Fruit fly (Drosophila melanogaster) whole organism, prepupa: Measurements from ENCODE around the gene Trs20.
A peak's percentile ranks its signal among the peaks of the same experiment; 100 is the strongest.

Experiments used
- Blimp-1 ChIP-seq: fragments of 200-800 bp; sonication (Bioruptor generic); optimal IDR thresholded peaks from 3 replicates; lab custom pipeline; 2017; ENCODE audit warnings: missing biosample characterization, missing genetic modification characterization, mild to moderate bottlenecking, moderate library complexity, missing genetic modification reagents
- CG10669 ChIP-seq: fragments of 200-800 bp; sonication (Bioruptor generic); optimal IDR thresholded peaks from 3 replicates; lab custom pipeline; 2018; ENCODE audit warnings: missing biosample characterization, mild to moderate bottlenecking, missing genetic modification characterization, moderate library complexity
- CG11294 ChIP-seq: fragments of 200-800 bp; sonication (Bioruptor generic); IDR thresholded peaks from 2 replicates; pipeline ENCODE4 v1.3.6; 2022; ENCODE audit warnings: missing biosample characterization, missing genetic modification characterization
- CG11762 ChIP-seq: fragments of 200-800 bp; sonication (Bioruptor generic); optimal IDR thresholded peaks from 3 replicates; lab custom pipeline; 2016; ENCODE audit warnings: missing biosample characterization, missing genetic modification characterization; ENCODE audit not compliant: insufficient read depth
- CG11902 ChIP-seq: fragments of 200-800 bp; sonication (Bioruptor generic); optimal IDR thresholded peaks from 3 replicates; lab custom pipeline; 2016; ENCODE audit warnings: missing biosample characterization, missing genetic modification characterization
- CG1621 ChIP-seq: fragments of 200-800 bp; sonication (Bioruptor generic); optimal IDR thresholded peaks from 3 replicates; lab custom pipeline; 2018; ENCODE audit warnings: missing biosample characterization, mild to moderate bottlenecking, missing genetic modification characterization
- CG16779 ChIP-seq: fragments of 200-800 bp; sonication (Bioruptor generic); optimal IDR thresholded peaks from 3 replicates; lab custom pipeline; 2017; ENCODE audit warnings: missing biosample characterization, mild to moderate bottlenecking, missing genetic modification characterization
- CG3032 ChIP-seq: fragments of 200-800 bp; optimal IDR thresholded peaks from 2 replicates; lab custom pipeline; 2019; ENCODE audit warnings: missing biosample characterization, mild to moderate bottlenecking, missing genetic modification characterization, moderate library complexity
- CG31627 ChIP-seq: fragments of 200-800 bp; sonication (Bioruptor generic); optimal IDR thresholded peaks from 3 replicates; lab custom pipeline; 2016; ENCODE audit warnings: missing biosample characterization, missing genetic modification characterization
- CG32006 ChIP-seq: fragments of 200-800 bp; sonication (Bioruptor generic); optimal IDR thresholded peaks from 3 replicates; lab custom pipeline; 2017; ENCODE audit warnings: missing biosample characterization, mild to moderate bottlenecking, missing genetic modification characterization
- CG34406 ChIP-seq: fragments of 200-800 bp; sonication (Bioruptor generic); optimal IDR thresholded peaks from 3 replicates; lab custom pipeline; 2016; ENCODE audit warnings: missing biosample characterization, missing genetic modification characterization
- CG3919 ChIP-seq: fragments of 200-800 bp; sonication (Bioruptor generic); optimal IDR thresholded peaks from 3 replicates; lab custom pipeline; 2016; ENCODE audit warnings: missing biosample characterization, missing genetic modification characterization
- CG4318 ChIP-seq: fragments of 200-800 bp; sonication (Bioruptor generic); optimal IDR thresholded peaks from 3 replicates; lab custom pipeline; 2017; ENCODE audit warnings: missing biosample characterization, mild to moderate bottlenecking, missing genetic modification characterization
- CG6163 ChIP-seq: fragments of 200-800 bp; sonication (Bioruptor generic); IDR thresholded peaks from 3 replicates; pipeline ENCODE4 v1.3.6; 2022; ENCODE audit warnings: missing biosample characterization, missing genetic modification characterization
- CG6792 ChIP-seq: fragments of 200-800 bp; sonication (Bioruptor generic); optimal IDR thresholded peaks from 3 replicates; lab custom pipeline; 2016; ENCODE audit warnings: missing biosample characterization, missing genetic modification characterization
- CG6854 ChIP-seq: fragments of 200-800 bp; sonication (Bioruptor generic); optimal IDR thresholded peaks from 2 replicates; lab custom pipeline; 2017; ENCODE audit warnings: missing biosample characterization, mild to moderate bottlenecking, missing genetic modification characterization
- CG7368 ChIP-seq: fragments of 200-800 bp; sonication (Bioruptor generic); optimal IDR thresholded peaks from 3 replicates; lab custom pipeline; 2016; ENCODE audit warnings: missing biosample characterization, missing genetic modification characterization
- CG8319 ChIP-seq: fragments of 200-800 bp; sonication (Bioruptor generic); optimal IDR thresholded peaks from 3 replicates; lab custom pipeline; 2016; ENCODE audit warnings: missing biosample characterization, missing genetic modification characterization
- CG8632 ChIP-seq: fragments of 200-800 bp; sonication (Bioruptor generic); optimal IDR thresholded peaks from 3 replicates; lab custom pipeline; 2016; ENCODE audit warnings: missing biosample characterization, missing genetic modification characterization
- CG9139 ChIP-seq: fragments of 200-800 bp; sonication (Bioruptor generic); optimal IDR thresholded peaks from 3 replicates; lab custom pipeline; 2017; ENCODE audit warnings: missing biosample characterization, mild to moderate bottlenecking, missing genetic modification characterization
- Eip75B ChIP-seq: fragments of 200-800 bp; sonication (Bioruptor generic); optimal IDR thresholded peaks from 3 replicates; lab custom pipeline; 2016; ENCODE audit warnings: missing biosample characterization, missing genetic modification characterization
- Eip78C ChIP-seq: fragments of 200-800 bp; sonication (Bioruptor generic); peaks from one replicate; lab custom pipeline; 2016; ENCODE audit warnings: missing biosample characterization, missing genetic modification characterization
- Eip93F ChIP-seq: fragments of 200-800 bp; sonication (Bioruptor generic); optimal IDR thresholded peaks from 2 replicates; lab custom pipeline; 2016; ENCODE audit warnings: missing biosample characterization, mild to moderate bottlenecking, missing genetic modification characterization
- Ets21C ChIP-seq: fragments of 200-800 bp; sonication (Bioruptor generic); optimal IDR thresholded peaks from 3 replicates; lab custom pipeline; 2016; ENCODE audit warnings: missing biosample characterization, missing genetic modification characterization
- Ets96B ChIP-seq: fragments of 200-800 bp; optimal IDR thresholded peaks from 2 replicates; lab custom pipeline; 2019; ENCODE audit warnings: missing biosample characterization, mild to moderate bottlenecking, missing genetic modification characterization, moderate library complexity
- Hr4 ChIP-seq: fragments of 200-800 bp; sonication (Bioruptor generic); optimal IDR thresholded peaks from 3 replicates; lab custom pipeline; 2016; ENCODE audit warnings: missing biosample characterization, missing genetic modification characterization
- Met ChIP-seq: fragments of 200-800 bp; sonication (Bioruptor generic); optimal IDR thresholded peaks from 3 replicates; lab custom pipeline; 2016; ENCODE audit warnings: missing biosample characterization, missing genetic modification characterization
- Smox ChIP-seq: fragments of 200-800 bp; sonication (Bioruptor generic); optimal IDR thresholded peaks from 3 replicates; lab custom pipeline; 2016; ENCODE audit warnings: missing biosample characterization, missing genetic modification characterization
- Sox102F ChIP-seq: fragments of 200-800 bp; sonication (Bioruptor generic); optimal IDR thresholded peaks from 2 replicates; lab custom pipeline; 2016; ENCODE audit warnings: missing biosample characterization, mild to moderate bottlenecking, missing genetic modification characterization
- Sox14 ChIP-seq: fragments of 200-800 bp; sonication (Bioruptor generic); optimal IDR thresholded peaks from 3 replicates; lab custom pipeline; 2016; ENCODE audit warnings: missing biosample characterization, missing genetic modification characterization
- Sox15 ChIP-seq: fragments of 200-800 bp; sonication (Bioruptor generic); optimal IDR thresholded peaks from 3 replicates; lab custom pipeline; 2016; ENCODE audit warnings: missing biosample characterization, missing genetic modification characterization
- achi ChIP-seq: fragments of 200-800 bp; sonication (Bioruptor generic); optimal IDR thresholded peaks from 3 replicates; lab custom pipeline; 2016; ENCODE audit warnings: missing biosample characterization, missing genetic modification characterization
- acj6 ChIP-seq: fragments of 200-800 bp; sonication (Bioruptor generic); optimal IDR thresholded peaks from 3 replicates; lab custom pipeline; 2016; ENCODE audit warnings: missing biosample characterization, missing genetic modification characterization
- cyc ChIP-seq: fragments of 200-800 bp; sonication (Bioruptor generic); optimal IDR thresholded peaks from 3 replicates; lab custom pipeline; 2016; ENCODE audit warnings: missing biosample characterization, missing genetic modification characterization
- dsx ChIP-seq: fragments of 200-800 bp; optimal IDR thresholded peaks from 3 replicates; lab custom pipeline; 2019; ENCODE audit warnings: missing biosample characterization, mild to moderate bottlenecking, missing genetic modification characterization, moderate library complexity; ENCODE audit not compliant: poor library complexity, severe bottlenecking
- eg ChIP-seq: fragments of 200-800 bp; sonication (Bioruptor generic); IDR thresholded peaks from 3 replicates; pipeline ENCODE4 v1.3.6; 2022; ENCODE audit warnings: missing biosample characterization, missing genetic modification characterization
- fd59A ChIP-seq: fragments of 200-800 bp; sonication (Bioruptor generic); optimal IDR thresholded peaks from 2 replicates; lab custom pipeline; 2017; ENCODE audit warnings: missing biosample characterization, mild to moderate bottlenecking, missing genetic modification characterization, missing genetic modification reagents
- fkh ChIP-seq: fragments of 200-800 bp; sonication (Bioruptor generic); optimal IDR thresholded peaks from 3 replicates; lab custom pipeline; 2017; ENCODE audit warnings: missing biosample characterization, mild to moderate bottlenecking, missing genetic modification characterization, moderate library complexity
- lz ChIP-seq: fragments of 200-800 bp; sonication (Bioruptor generic); optimal IDR thresholded peaks from 3 replicates; lab custom pipeline; 2016; ENCODE audit warnings: missing biosample characterization, missing genetic modification characterization
- net ChIP-seq: fragments of 200-800 bp; sonication (Bioruptor generic); optimal IDR thresholded peaks from 3 replicates; lab custom pipeline; 2016; ENCODE audit warnings: missing biosample characterization, missing genetic modification characterization
- salr ChIP-seq, 2 experiments: fragments of 200-800 bp; sonication (Bioruptor generic); optimal IDR thresholded peaks; 3 replicates each; lab custom pipeline; 2016 to 2018; ENCODE audit warnings: missing biosample characterization in 2 of 2, missing genetic modification characterization in 2 of 2, mild to moderate bottlenecking in 1 of 2
- ss ChIP-seq, 2 experiments: fragments of 200-800 bp; sonication (Bioruptor generic); optimal IDR thresholded peaks; 2 replicates in 1 of 2; 3 replicates in 1 of 2; lab custom pipeline; 2017 to 2018; ENCODE audit warnings: mild to moderate bottlenecking in 2 of 2, missing biosample characterization in 2 of 2, missing genetic modification characterization in 2 of 2, moderate library complexity in 1 of 2
- vri ChIP-seq: fragments of 200-800 bp; sonication (Bioruptor generic); optimal IDR thresholded peaks from 3 replicates; lab custom pipeline; 2016; ENCODE audit warnings: missing biosample characterization, mild to moderate bottlenecking, missing genetic modification characterization

Trs20 gene

DNA sequence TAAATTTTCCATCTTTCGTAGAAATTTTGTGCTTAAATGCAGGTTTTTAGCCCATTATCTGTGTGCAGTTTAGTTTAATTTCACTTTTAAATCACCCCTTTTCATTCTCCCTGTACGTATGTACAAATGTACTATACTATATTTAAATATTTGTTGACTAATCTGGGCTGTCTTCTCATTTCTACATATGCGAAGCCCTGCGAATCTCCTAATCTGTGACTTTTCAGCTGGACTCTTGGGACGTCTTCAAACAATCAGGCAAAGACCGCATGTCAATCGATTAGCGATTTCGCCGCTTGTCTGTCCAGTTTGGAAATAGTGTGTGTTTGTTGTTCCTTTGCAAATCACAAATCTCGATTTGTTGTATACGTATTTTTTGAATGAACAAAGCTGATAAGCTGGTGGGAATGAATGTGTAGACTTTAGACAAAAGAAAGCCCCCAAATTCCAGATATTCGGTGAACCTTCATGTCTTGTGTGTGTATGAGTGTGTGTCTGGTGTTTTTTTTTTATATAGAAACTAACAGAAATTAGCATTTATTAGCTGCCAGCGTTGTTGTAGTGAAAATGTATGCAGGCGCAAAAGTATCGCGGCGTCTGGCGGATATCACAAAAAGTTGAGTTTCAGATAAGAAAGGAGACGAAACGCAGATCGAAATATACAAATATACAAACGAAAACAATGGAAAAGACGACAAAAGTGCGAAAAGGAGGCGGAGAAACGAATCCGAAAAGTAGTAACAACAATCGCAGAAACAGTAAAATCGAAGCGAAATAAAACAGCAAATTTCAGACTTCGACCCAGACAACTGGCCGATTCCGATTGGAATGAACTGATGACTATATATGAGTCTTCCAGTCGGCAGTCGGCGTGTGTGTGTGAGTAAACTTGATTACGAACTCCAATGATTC is 28.0 kb upstream of the Trs20 start (continued):
- TF ChIP-seq Ets96B (no peak), CG8319 (GFP tag; lab: Kevin White, UChicago) (no peak), CG6792 (GFP tag; lab: Kevin White, UChicago) (no peak), acj6 (GFP tag; lab: Kevin White, UChicago) (no peak)

DNA sequence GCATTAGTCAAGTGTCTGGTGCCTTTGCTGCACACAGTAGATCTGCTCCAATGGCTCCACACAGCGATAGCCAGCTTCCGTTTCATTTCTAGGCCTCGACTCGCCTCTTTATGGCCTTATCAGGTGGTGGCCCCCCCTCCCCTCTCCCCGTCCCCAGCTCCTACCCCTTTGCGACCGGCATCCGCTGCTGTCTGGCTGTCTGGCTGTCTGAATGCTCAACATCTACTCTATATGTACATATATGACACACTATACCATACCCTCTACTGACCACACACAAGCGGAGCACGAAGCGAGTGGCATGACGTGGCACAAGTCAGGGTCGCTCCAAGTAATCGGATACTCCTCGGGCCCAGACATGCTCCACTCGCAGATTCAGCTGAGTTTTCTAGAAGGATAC is 26.9 kb upstream of the Trs20 start:
- TF ChIP-seq CG31627 (GFP tag; lab: Kevin White, UChicago): no peak
- TF ChIP-seq salr (GFP tag; optimal IDR thresholded peaks at IDR 0.05; lab: Kevin White, UChicago): peak in 1 of 2 experiments; percentile 5
- peak; percentile 7 to 32 for TF ChIP-seq ss (GFP tag; optimal IDR thresholded peaks at IDR 0.05; lab: Kevin White, UChicago)
- peak; percentile 29; the same call in 1 of the 3 replicates for TF ChIP-seq eg

DNA sequence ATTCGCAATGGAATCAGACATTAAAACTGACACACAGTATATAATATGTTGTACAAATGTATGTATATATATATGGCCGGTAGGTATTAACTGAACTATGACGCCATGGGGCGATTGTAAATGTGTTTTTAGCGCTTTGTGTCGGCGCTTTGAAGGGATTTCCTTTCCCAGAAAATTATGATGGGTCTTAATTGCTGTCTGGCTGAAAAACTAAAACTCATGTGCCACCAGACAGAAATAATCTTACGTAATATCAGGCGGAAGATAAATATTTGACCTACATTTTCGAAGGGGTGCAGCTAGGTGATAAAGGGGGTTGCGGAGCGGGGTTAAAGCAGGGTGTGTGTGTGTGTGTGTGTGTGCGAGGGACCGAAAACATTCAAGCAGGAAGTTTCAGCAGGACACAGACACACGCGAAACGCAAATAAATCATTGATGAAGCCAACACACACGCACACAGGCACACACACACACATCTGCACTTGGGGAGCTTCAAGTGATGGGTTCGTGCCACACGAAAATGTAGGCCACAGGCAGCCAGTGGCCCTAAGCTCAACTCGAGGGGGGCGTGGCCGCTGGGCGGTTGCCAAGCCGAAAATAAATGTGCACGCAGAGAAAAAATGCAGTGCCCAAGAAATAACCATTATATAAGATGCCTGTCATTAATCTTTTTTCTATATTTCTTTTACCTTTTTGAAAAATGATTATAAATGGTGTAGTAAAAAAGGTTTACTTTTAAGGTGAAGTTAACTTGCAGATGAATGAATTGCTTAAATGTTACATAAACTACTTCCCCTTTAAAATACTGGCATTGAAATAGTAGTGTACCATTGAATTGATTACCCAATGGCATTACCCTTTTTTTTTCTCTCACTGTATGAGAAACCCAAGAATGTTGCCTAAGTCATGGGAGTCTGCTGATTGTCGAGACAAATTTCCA is 26.1 kb upstream of the Trs20 start:
- TF ChIP-seq Ets21C (peak; percentile 13), net (peak; percentile 16), lz (peak; percentile 48), dsx (peak; percentile 9), CG11762 (GFP tag; lab: Kevin White, UChicago) (peak; percentile 41), Sox14 (GFP tag; lab: Kevin White, UChicago) (peak; percentile 59), Sox15 (GFP tag; lab: Kevin White, UChicago) (no peak), CG6854 (GFP tag; lab: Kevin White, UChicago) (no peak), eg (peak; percentile 40; the same call in 2 of the 3 replicates), CG3919 (GFP tag; lab: Kevin White, UChicago) (peak; percentile 58), cyc (peak; percentile 11), Sox102F (GFP tag; lab: Kevin White, UChicago) (no peak), CG6792 (GFP tag; lab: Kevin White, UChicago) (peak; percentile 7), CG16779 (tag; lab: Kevin White, UChicago) (peak; percentile 52), CG8632 (peak; percentile 33), CG11294 (GFP tag; lab: Robert Waterston, UW) (peak; percentile 52; the same call in 1 of the 2 replicates), fd59A (GFP tag; lab: Kevin White, UChicago) (no peak), CG1621 (no peak), Hr4 (GFP tag; lab: Kevin White, UChicago) (peak; percentile 77), Eip78C (GFP tag; lab: Kevin White, UChicago) (peak; percentile 90), fkh (GFP tag; lab: Kevin White, UChicago) (no peak), Met (GFP tag; lab: Kevin White, UChicago) (peak; percentile 38), CG34406 (GFP tag; lab: Kevin White, UChicago) (peak; percentile 37), Blimp-1 (GFP tag; lab: Kevin White, UChicago) (no peak), CG4318 (GFP tag; lab: Kevin White, UChicago) (peak; percentile 60), Eip75B (GFP tag; lab: Kevin White, UChicago) (peak; percentile 62), Smox (GFP tag; lab: Kevin White, UChicago) (peak; percentile 26), CG10669 (GFP tag; lab: Kevin White, UChicago) (peak; percentile 47), vri (no peak), CG6163 (GFP tag; lab: Robert Waterston, UW) (peak; percentile 51; the same call in 1 of the 3 replicates), achi (GFP tag; lab: Kevin White, UChicago) (peak; percentile 57), CG11902 (GFP tag; lab: Kevin White, UChicago) (no peak), CG3032 (tag; lab: Kevin White, UChicago) (peak; percentile 43), CG9139 (GFP tag; lab: Kevin White, UChicago) (no peak), CG32006 (GFP tag; lab: Kevin White, UChicago) (peak; percentile 84), Eip93F (GFP tag; lab: Kevin White, UChicago) (no peak), CG31627 (GFP tag; lab: Kevin White, UChicago) (peak; percentile 37), CG7368 (GFP tag; lab: Kevin White, UChicago) (peak; percentile 1)
